Fruit fly (Drosophila melanogaster) whole organism, embryonic: ENCODE measurements around the gene Gr93d.

Experiments
- Blimp-1 ChIP-seq: fragments of 200-800 bp; sonication (Bioruptor generic); optimal IDR thresholded peaks from 3 replicates; lab custom pipeline; 2018; ENCODE audit warnings: missing biosample characterization, missing genetic modification characterization, mild to moderate bottlenecking, moderate library complexity, missing genetic modification reagents
- CG11085 ChIP-seq: fragments of 200-800 bp; sonication (Bioruptor generic); IDR thresholded peaks from 2 replicates; pipeline ENCODE4 v1.3.6; 2022; ENCODE audit warnings: missing biosample characterization, missing genetic modification characterization
- CG13624 ChIP-seq: fragments of 200-800 bp; sonication (Bioruptor generic); optimal IDR thresholded peaks from 2 replicates; lab custom pipeline; 2016; ENCODE audit warnings: missing biosample characterization, missing genetic modification characterization
- CG14667 ChIP-seq: fragments of 200-800 bp; sonication (Bioruptor generic); IDR thresholded peaks from 2 replicates; pipeline ENCODE4 v1.3.6; 2022; ENCODE audit warnings: missing biosample characterization, missing genetic modification characterization
- CG16863 ChIP-seq: fragments of 200-800 bp; sonication (Bioruptor generic); optimal IDR thresholded peaks from 3 replicates; lab custom pipeline; 2016; ENCODE audit warnings: missing biosample characterization, missing genetic modification characterization
- CG17361 ChIP-seq: fragments of 200-800 bp; sonication (Bioruptor generic); IDR thresholded peaks from 3 replicates; pipeline ENCODE4 v1.3.6; 2022; ENCODE audit warnings: missing biosample characterization, missing genetic modification characterization
- CG17385 ChIP-seq: fragments of 200-800 bp; sonication (Bioruptor generic); optimal IDR thresholded peaks from 3 replicates; lab custom pipeline; 2018; ENCODE audit warnings: missing biosample characterization, mild to moderate bottlenecking, missing genetic modification characterization
- CG18476 ChIP-seq: fragments of 200-800 bp; sonication (Bioruptor generic); optimal IDR thresholded peaks from 2 replicates; lab custom pipeline; 2016; ENCODE audit warnings: missing biosample characterization, mild to moderate bottlenecking, missing genetic modification characterization
- CG31441 ChIP-seq: fragments of 200-800 bp; sonication (Bioruptor generic); IDR thresholded peaks from 2 replicates; pipeline ENCODE4 v1.3.6; 2022; ENCODE audit warnings: missing biosample characterization, missing genetic modification characterization
- CG33557 ChIP-seq: fragments of 200-800 bp; sonication (Bioruptor generic); optimal IDR thresholded peaks from 2 replicates; lab custom pipeline; 2019; ENCODE audit warnings: missing biosample characterization, mild to moderate bottlenecking, missing genetic modification characterization, moderate library complexity
- CG3407 ChIP-seq: fragments of 200-800 bp; sonication (Bioruptor generic); optimal IDR thresholded peaks from 2 replicates; lab custom pipeline; 2018; ENCODE audit warnings: missing biosample characterization, mild to moderate bottlenecking, missing genetic modification characterization
- CG42726 ChIP-seq: fragments of 200-800 bp; sonication (Bioruptor generic); IDR thresholded peaks from 2 replicates; pipeline ENCODE4 v1.3.6; 2022; ENCODE audit warnings: missing biosample characterization, missing genetic modification characterization; ENCODE audit not compliant: partially characterized antibody
- CG4707 ChIP-seq: fragments of 200-800 bp; sonication (Bioruptor generic); optimal IDR thresholded peaks from 2 replicates; lab custom pipeline; 2018; ENCODE audit warnings: missing biosample characterization, mild to moderate bottlenecking, missing genetic modification characterization, moderate library complexity
- CG5245 ChIP-seq: fragments of 200-800 bp; sonication (Bioruptor generic); optimal IDR thresholded peaks from 3 replicates; lab custom pipeline; 2016; ENCODE audit warnings: missing biosample characterization, missing genetic modification characterization
- CG6254 ChIP-seq: fragments of 200-800 bp; sonication (Bioruptor generic); optimal IDR thresholded peaks from 3 replicates; lab custom pipeline; 2017; ENCODE audit warnings: mild to moderate bottlenecking, missing biosample characterization, missing genetic modification reagents, missing genetic modification characterization
- CG7271 ChIP-seq: fragments of 200-800 bp; sonication (Bioruptor generic); optimal IDR thresholded peaks from 2 replicates; lab custom pipeline; 2018; ENCODE audit warnings: missing biosample characterization, mild to moderate bottlenecking, missing genetic modification characterization, moderate library complexity
- CHES-1-like ChIP-seq: fragments of 200-800 bp; sonication (Bioruptor generic); optimal IDR thresholded peaks from 2 replicates; lab custom pipeline; 2016; ENCODE audit warnings: missing biosample characterization, missing genetic modification characterization
- CTCF ChIP-seq: fragments of 200-800 bp; sonication (Bioruptor generic); optimal IDR thresholded peaks from 2 replicates; lab custom pipeline; 2017; ENCODE audit warnings: missing biosample characterization, mild to moderate bottlenecking, missing genetic modification characterization, moderate library complexity
- Dad ChIP-seq: fragments of 200-800 bp; sonication (Bioruptor generic); optimal IDR thresholded peaks from 3 replicates; lab custom pipeline; 2016; ENCODE audit warnings: missing biosample characterization, missing genetic modification characterization
- Deaf1 ChIP-seq: fragments of 200-800 bp; optimal IDR thresholded peaks from 3 replicates; lab custom pipeline; 2019; ENCODE audit warnings: missing biosample characterization, mild to moderate bottlenecking, missing genetic modification characterization, moderate library complexity
- Dek ChIP-seq: fragments of 200-800 bp; sonication (Bioruptor generic); optimal IDR thresholded peaks from 3 replicates; lab custom pipeline; 2019; ENCODE audit warnings: missing biosample characterization, mild to moderate bottlenecking, missing genetic modification characterization, moderate library complexity
- Dref ChIP-seq: fragments of 200-800 bp; sonication (Bioruptor generic); IDR thresholded peaks from 2 replicates; pipeline ENCODE4 v1.3.6; 2022; ENCODE audit warnings: missing biosample characterization, missing genetic modification characterization
- HLH54F ChIP-seq: fragments of 200-800 bp; sonication (Bioruptor generic); optimal IDR thresholded peaks from 3 replicates; lab custom pipeline; 2016; ENCODE audit warnings: missing biosample characterization, missing genetic modification characterization
- Hand ChIP-seq: fragments of 200-800 bp; sonication (Bioruptor generic); optimal IDR thresholded peaks from 2 replicates; lab custom pipeline; 2017; ENCODE audit warnings: mild to moderate bottlenecking, missing biosample characterization, missing genetic modification reagents, missing genetic modification characterization
- Hmr ChIP-seq: fragments of 200-800 bp; sonication (Bioruptor generic); optimal IDR thresholded peaks from 3 replicates; lab custom pipeline; 2017; ENCODE audit warnings: mild to moderate bottlenecking, missing biosample characterization, missing genetic modification reagents, missing genetic modification characterization
- Hr3 ChIP-seq: fragments of 200-800 bp; sonication (Bioruptor generic); optimal IDR thresholded peaks from 3 replicates; lab custom pipeline; 2016; ENCODE audit warnings: missing biosample characterization, missing genetic modification characterization
- Lhr ChIP-seq: fragments of 200-800 bp; sonication (Bioruptor generic); optimal IDR thresholded peaks from 3 replicates; lab custom pipeline; 2017; ENCODE audit warnings: mild to moderate bottlenecking, missing biosample characterization, missing genetic modification reagents, missing genetic modification characterization
- NFAT ChIP-seq: fragments of 200-800 bp; sonication (Bioruptor generic); IDR thresholded peaks from 2 replicates; pipeline ENCODE4 v1.3.6; 2022; ENCODE audit warnings: missing biosample characterization, missing genetic modification characterization
- Pdp1 ChIP-seq, 2 experiments: fragments of 200-800 bp; sonication (Bioruptor generic); optimal IDR thresholded peaks; 3 replicates each; lab custom pipeline; 2016; ENCODE audit warnings: missing biosample characterization in 2 of 2, missing genetic modification characterization in 2 of 2, mild to moderate bottlenecking in 1 of 2, moderate library complexity in 1 of 2
- Rx ChIP-seq: fragments of 200-800 bp; sonication (Bioruptor generic); IDR thresholded peaks from 2 replicates; pipeline ENCODE4 v1.3.6; 2022; ENCODE audit warnings: missing biosample characterization, missing genetic modification characterization
- Side ChIP-seq: fragments of 200-800 bp; sonication (Bioruptor generic); optimal IDR thresholded peaks from 2 replicates; lab custom pipeline; 2016; ENCODE audit warnings: missing biosample characterization, missing genetic modification characterization
- Sox100B ChIP-seq: fragments of 200-800 bp; sonication (Bioruptor generic); optimal IDR thresholded peaks from 3 replicates; lab custom pipeline; 2018; ENCODE audit warnings: missing biosample characterization, mild to moderate bottlenecking, missing genetic modification characterization
- TFAM ChIP-seq: fragments of 200-800 bp; sonication (Bioruptor generic); optimal IDR thresholded peaks from 2 replicates; lab custom pipeline; 2017; ENCODE audit warnings: missing biosample characterization, missing genetic modification characterization, inconsistent platforms
- Tbp ChIP-seq: fragments of >200 bp; optimal IDR thresholded peaks from 2 replicates; lab custom pipeline; 2018; ENCODE audit warnings: missing biosample characterization, missing genetic modification characterization
- ase ChIP-seq: fragments of 200-800 bp; sonication (Bioruptor generic); IDR thresholded peaks from 3 replicates; pipeline ENCODE4 v1.3.6; 2022; ENCODE audit warnings: missing biosample characterization, missing genetic modification characterization
- eve ChIP-seq, 2 experiments: fragments of >200 bp; optimal IDR thresholded peaks; 2 replicates each; lab custom pipeline; 2017; ENCODE audit warnings: missing biosample characterization in 2 of 2, missing genetic modification characterization in 2 of 2
- fd3F ChIP-seq: fragments of 200-800 bp; sonication (Bioruptor generic); optimal IDR thresholded peaks from 2 replicates; lab custom pipeline; 2018; ENCODE audit warnings: missing biosample characterization, mild to moderate bottlenecking, missing genetic modification characterization, moderate library complexity
- fru ChIP-seq: fragments of >200 bp; optimal IDR thresholded peaks from 2 replicates; lab custom pipeline; 2017
- hb ChIP-seq: fragments of 200-800 bp; sonication (Bioruptor generic); IDR thresholded peaks from 3 replicates; pipeline ENCODE4 v1.3.6; 2022; ENCODE audit warnings: missing biosample characterization, missing genetic modification characterization; ENCODE audit not compliant: partially characterized antibody
- hkb ChIP-seq, 2 experiments: fragments of 200-800 bp in 1 of 2; fragments of >200 bp in 1 of 2; sonication (Bioruptor generic) in 1 of 2; IDR thresholded peaks in 1 of 2; optimal IDR thresholded peaks in 1 of 2; 2 replicates each; pipeline versions ENCODE4 v1.3.6 to Lab custom; 2017 to 2022; ENCODE audit warnings: missing biosample characterization in 1 of 2, missing genetic modification characterization in 1 of 2
- jing ChIP-seq: fragments of 200-800 bp; sonication (Bioruptor generic); optimal IDR thresholded peaks from 2 replicates; lab custom pipeline; 2018; ENCODE audit warnings: missing biosample characterization, mild to moderate bottlenecking, missing genetic modification characterization
- kay ChIP-seq: fragments of 200-800 bp; sonication (Bioruptor generic); optimal IDR thresholded peaks from 2 replicates; lab custom pipeline; 2016; ENCODE audit warnings: missing biosample characterization, missing genetic modification characterization
- lmd ChIP-seq: fragments of 200-800 bp; sonication (Bioruptor generic); IDR thresholded peaks from 2 replicates; pipeline ENCODE4 v1.3.6; 2022; ENCODE audit warnings: missing biosample characterization, missing genetic modification characterization
- org-1 ChIP-seq: fragments of 200-800 bp; sonication (Bioruptor generic); optimal IDR thresholded peaks from 2 replicates; lab custom pipeline; 2017; ENCODE audit warnings: missing biosample characterization, missing genetic modification characterization
- sna ChIP-seq: fragments of 200-800 bp; sonication (Bioruptor generic); IDR thresholded peaks from 2 replicates; pipeline ENCODE4 v1.3.6; 2022; ENCODE audit warnings: missing biosample characterization, missing genetic modification characterization; ENCODE audit not compliant: partially characterized antibody
- tna ChIP-seq: fragments of 200-800 bp; sonication (Bioruptor generic); IDR thresholded peaks from 2 replicates; pipeline ENCODE4 v1.3.6; 2022; ENCODE audit warnings: missing biosample characterization, missing genetic modification characterization; ENCODE audit not compliant: partially characterized antibody
- vvl ChIP-seq: fragments of 200-800 bp; sonication (Bioruptor generic); IDR thresholded peaks from 2 replicates; pipeline ENCODE4 v1.3.6; 2022; ENCODE audit warnings: missing biosample characterization, missing genetic modification characterization
- zen ChIP-seq: fragments of 200-800 bp; sonication (Bioruptor generic); optimal IDR thresholded peaks from 3 replicates; lab custom pipeline; 2018; ENCODE audit warnings: missing biosample characterization, mild to moderate bottlenecking, missing genetic modification characterization, moderate library complexity
- zf30C ChIP-seq: fragments of 200-800 bp; sonication (Bioruptor generic); optimal IDR thresholded peaks from 3 replicates; lab custom pipeline; 2018; ENCODE audit warnings: missing biosample characterization, mild to moderate bottlenecking, missing genetic modification characterization

The Gr93d gene

DNA sequence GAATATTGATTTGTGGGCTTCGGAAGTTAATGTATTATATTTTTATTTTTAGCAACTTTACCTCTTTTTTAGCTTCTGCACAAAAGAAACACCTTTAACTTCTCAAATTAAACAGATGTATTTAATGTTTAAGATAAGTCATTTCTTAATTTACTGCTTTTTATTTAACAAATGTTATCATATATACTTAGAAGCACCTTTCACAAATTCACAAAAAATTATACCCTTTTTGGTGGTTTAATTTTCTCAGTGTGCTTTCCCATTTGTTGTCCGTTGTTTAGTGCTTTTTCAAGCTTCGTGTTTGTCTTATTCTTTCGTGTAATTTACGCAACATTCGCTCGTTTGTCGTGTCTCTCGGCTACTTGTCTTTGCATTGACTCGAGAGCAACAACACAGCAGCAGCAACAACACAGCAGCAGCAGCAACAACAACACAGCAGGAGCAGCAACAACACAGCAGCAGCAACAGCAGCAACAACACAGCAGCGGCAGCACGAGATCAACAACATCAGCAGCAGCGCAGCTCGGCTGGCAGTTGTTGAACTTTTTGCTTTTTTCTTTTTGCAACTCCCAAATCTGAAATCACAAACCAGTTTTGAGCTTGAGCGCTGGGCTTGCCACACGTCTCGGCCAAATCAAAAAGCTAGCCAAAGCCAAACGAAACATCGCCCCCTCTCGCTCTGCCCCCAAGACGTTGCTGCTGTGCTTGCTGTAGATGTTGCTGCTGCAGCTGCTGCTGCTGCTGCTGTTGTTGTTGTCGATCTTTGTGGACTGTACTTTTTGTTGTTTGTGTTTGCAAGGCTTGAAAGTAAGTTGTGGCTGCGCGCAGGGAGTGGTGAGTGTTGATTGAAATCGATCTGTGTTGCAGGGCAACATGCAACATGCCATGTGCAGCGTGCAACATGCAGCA is 9.1 kb downstream of the Gr93d start:
- no peak for TF ChIP-seq Side
- no peak for TF ChIP-seq org-1 (GFP tag; lab: Kevin White, UChicago)
- TF ChIP-seq fd3F (GFP tag; lab: Kevin White, UChicago), result no peak
- no peak for TF ChIP-seq NFAT (GFP tag; lab: Robert Waterston, UW)
- no peak for TF ChIP-seq zen
- no peak for TF ChIP-seq hb
- no peak for TF ChIP-seq CG17361 (GFP tag; lab: Robert Waterston, UW)
- no peak for TF ChIP-seq eve (GFP tag; optimal IDR thresholded peaks at IDR 0.05; lab: Kevin White, UChicago)
- TF ChIP-seq CG17385 (GFP tag; lab: Kevin White, UChicago), result no peak
- 0 out of 3 replicates have a peak, but pooled peaks have one; percentile 42 for TF ChIP-seq ase (GFP tag; lab: Robert Waterston, UW)
- TF ChIP-seq CG7271, result no peak
- TF ChIP-seq Dad (GFP tag; lab: Kevin White, UChicago), result no peak
- no peak for TF ChIP-seq vvl (GFP tag; lab: Robert Waterston, UW)
- TF ChIP-seq tna (GFP tag; lab: Robert Waterston, UW), result no peak
- TF ChIP-seq zf30C (GFP tag; lab: Kevin White, UChicago), result no peak
- TF ChIP-seq Hand, result no peak
- TF ChIP-seq Blimp-1 (GFP tag; lab: Kevin White, UChicago), result peak; percentile 41
- TF ChIP-seq CG42726 (GFP tag; lab: Robert Waterston, UW), result no peak
- TF ChIP-seq CG5245 (GFP tag; lab: Kevin White, UChicago), result no peak
- TF ChIP-seq Sox100B (GFP tag; lab: Kevin White, UChicago), result peak; percentile 78
- no peak for TF ChIP-seq Hmr (GFP tag; lab: Kevin White, UChicago)
- no peak for TF ChIP-seq jing (GFP tag; lab: Kevin White, UChicago)
- TF ChIP-seq CG16863 (GFP tag; lab: Kevin White, UChicago), result no peak
- TF ChIP-seq Hr3 (GFP tag; lab: Kevin White, UChicago), result no peak
- peak; percentile 25; the same call in 1 of the 2 replicates for TF ChIP-seq Rx (GFP tag; lab: Robert Waterston, UW)
- no peak for TF ChIP-seq CG33557 (GFP tag; lab: Kevin White, UChicago)
- TF ChIP-seq HLH54F (GFP tag; lab: Kevin White, UChicago), result no peak
- no peak for TF ChIP-seq CTCF
- no peak for TF ChIP-seq lmd (GFP tag; lab: Robert Waterston, UW)
- TF ChIP-seq CG13624, result no peak
- TF ChIP-seq CG11085 (GFP tag; lab: Robert Waterston, UW), result no peak
- no peak for TF ChIP-seq Dek
- no peak for TF ChIP-seq Dref (GFP tag; lab: Robert Waterston, UW)
- no peak for TF ChIP-seq TFAM (GFP tag; lab: Kevin White, UChicago)
- TF ChIP-seq CG4707, result no peak
- no peak for TF ChIP-seq CG14667 (GFP tag; lab: Robert Waterston, UW)
- no peak for TF ChIP-seq Lhr (GFP tag; lab: Kevin White, UChicago)
- TF ChIP-seq hkb (optimal IDR thresholded peaks at IDR 0.05; lab: Kevin White, UChicago), result no peak
- no peak for TF ChIP-seq hkb (GFP tag; IDR thresholded peaks at IDR 0.05; lab: Robert Waterston, UW)
- TF ChIP-seq sna (GFP tag; lab: Robert Waterston, UW), result no peak; the same call in 1 of the 2 replicates
- peak; percentile 77 for TF ChIP-seq Deaf1 (tag; lab: Kevin White, UChicago)
- TF ChIP-seq Tbp, result no peak
- TF ChIP-seq kay (GFP tag; lab: Kevin White, UChicago), result no peak
- TF ChIP-seq Pdp1 (GFP tag; optimal IDR thresholded peaks at IDR 0.05; lab: Kevin White, UChicago), result no peak
- TF ChIP-seq CHES-1-like (GFP tag; lab: Kevin White, UChicago), result no peak
- TF ChIP-seq CG3407, result no peak
- peak; percentile 63 for TF ChIP-seq CG31441 (GFP tag; lab: Robert Waterston, UW)
- peak; percentile 36 for TF ChIP-seq CG18476 (GFP tag; lab: Kevin White, UChicago)
- TF ChIP-seq CG6254 (GFP tag; lab: Kevin White, UChicago), result peak; percentile 19
- TF ChIP-seq fru (lab: Kevin White, UChicago), result no peak
